Worm (Caenorhabditis elegans) whole organism, midembryonic: ENCODE measurements around the gene Y51A2B.9.

ENCODE experiments used
- flt-1 ChIP-seq: fragments of 200-800 bp; sonication (Bioruptor generic); IDR thresholded peaks from 2 replicates; pipeline ENCODE4 v1.3.6; 2022; ENCODE audit warnings: missing genetic modification characterization, missing compliant biosample characterization
- ref-1 ChIP-seq: fragments of 200-800 bp; sonication (Bioruptor generic); conservative IDR thresholded peaks from 2 replicates; pipeline ENCODE4 v1.3.6; 2022; ENCODE audit warnings: missing genetic modification reagents, missing genetic modification characterization, missing compliant biosample characterization
- ztf-23 ChIP-seq: fragments of 200-800 bp; sonication (Bioruptor generic); IDR thresholded peaks from 2 replicates; pipeline ENCODE4 v1.3.6; 2022; ENCODE audit warnings: missing genetic modification reagents, missing genetic modification characterization, missing compliant biosample characterization
- ztf-29 ChIP-seq: fragments of 200-800 bp; sonication (Bioruptor generic); IDR thresholded peaks from 2 replicates; pipeline ENCODE4 v1.3.6; 2022; ENCODE audit warnings: missing genetic modification reagents, missing genetic modification characterization, missing compliant biosample characterization

ce11 chrV:18402743-18403142 lies 7.2 kb upstream of the Y51A2B.9 start:
- TF ChIP-seq ztf-29, result no peak
- no peak for TF ChIP-seq ztf-23 (GFP tag; lab: Robert Waterston, UW)
- no peak for TF ChIP-seq ref-1 (GFP tag; lab: Robert Waterston, UW)
- TF ChIP-seq flt-1 (GFP tag; lab: Robert Waterston, UW), result no peak
